Fruit fly (Drosophila melanogaster) Kc167 (cell line): ENCODE data around the gene SmydA-8.

Source experiments
- Myc ChIP-seq: fragments of >200 bp; optimal IDR thresholded peaks from 2 replicates; lab custom pipeline; 2017; ENCODE audit warnings: missing external identifiers
- Sin3A ChIP-seq: fragments of >200 bp; optimal IDR thresholded peaks from 2 replicates; lab custom pipeline; 2018; ENCODE audit warnings: missing external identifiers
- h ChIP-seq: fragments of >200 bp; optimal IDR thresholded peaks from 3 replicates; lab custom pipeline; 2018; ENCODE audit warnings: missing external identifiers
- insv ChIP-seq: fragments of >200 bp; optimal IDR thresholded peaks from 3 replicates; lab custom pipeline; 2018; ENCODE audit warnings: missing external identifiers
- psq ChIP-seq: fragments of >200 bp; optimal IDR thresholded peaks from 2 replicates; lab custom pipeline; 2017; ENCODE audit warnings: missing external identifiers
- ttk ChIP-seq: sonication (Bioruptor generic); optimal IDR thresholded peaks from 2 replicates; lab custom pipeline; 2017; ENCODE audit warnings: missing external identifiers

The SmydA-8 gene

dm6 chrX:2180750-2181261 lies 32.8 kb downstream of the SmydA-8 start, which contains the start of gene pn:
pn (plus strand) TSS chrX:2181211.
- TF ChIP-seq Sin3A (lab: Kevin White, UChicago) = no peak
- no peak for TF ChIP-seq Myc (lab: Kevin White, UChicago)
- TF ChIP-seq insv (lab: Kevin White, UChicago) = no peak
- TF ChIP-seq psq (lab: Kevin White, UChicago) = no peak
- TF ChIP-seq h (lab: Kevin White, UChicago) = no peak
- no peak for TF ChIP-seq ttk (lab: Kevin White, UChicago)

dm6 chrX:2178802-2179201 lies 34.8 kb downstream of the SmydA-8 start, which contains the start of gene Cyp4ae1:
Cyp4ae1 (plus strand) TSS chrX:2179007.
- no peak for TF ChIP-seq Sin3A (lab: Kevin White, UChicago)
- no peak for TF ChIP-seq insv (lab: Kevin White, UChicago)
- no peak for TF ChIP-seq h (lab: Kevin White, UChicago)
- no peak for TF ChIP-seq ttk (lab: Kevin White, UChicago)
- TF ChIP-seq Myc (lab: Kevin White, UChicago) = no peak
- no peak for TF ChIP-seq psq (lab: Kevin White, UChicago)

- TF ChIP-seq Sin3A (lab: Kevin White, UChicago) (no peak), psq (lab: Kevin White, UChicago) (no peak), ttk (lab: Kevin White, UChicago) (no peak), insv (lab: Kevin White, UChicago) (no peak), h (lab: Kevin White, UChicago) (no peak), Myc (lab: Kevin White, UChicago) (no peak)
These were observed 37.6 kb downstream of the SmydA-8 start, which contains the start of gene Cyp4d2 for dm6 chrX:2175956-2176469. Cyp4d2 (plus strand) TSS chrX:2176006.

- TF ChIP-seq ttk (lab: Kevin White, UChicago) (no peak), Myc (lab: Kevin White, UChicago) (no peak), Sin3A (lab: Kevin White, UChicago) (no peak), insv (lab: Kevin White, UChicago) (no peak), h (lab: Kevin White, UChicago) (no peak), psq (lab: Kevin White, UChicago) (no peak)
These were observed 38.3 kb downstream of the SmydA-8 start, which contains the start of gene Cyp4d14 for dm6 chrX:2175265-2175795. Cyp4d14 (minus strand) TSS chrX:2175315.

- TF ChIP-seq insv (lab: Kevin White, UChicago) = no peak
- TF ChIP-seq h (lab: Kevin White, UChicago) = no peak
These were observed 41.2 kb downstream of the SmydA-8 start, which contains the start of gene ND-B14.5A for dm6 chrX:2172420-2172827. ND-B14.5A (plus strand) TSS chrX:2172526.

dm6 chrX:2170424-2170823 lies 43.2 kb downstream of the SmydA-8 start:
- TF ChIP-seq psq (lab: Kevin White, UChicago) (no peak), h (lab: Kevin White, UChicago) (no peak), Sin3A (lab: Kevin White, UChicago) (no peak), ttk (lab: Kevin White, UChicago) (no peak)

- no peak for TF ChIP-seq h (lab: Kevin White, UChicago)
- no peak for TF ChIP-seq Myc (lab: Kevin White, UChicago)
- TF ChIP-seq psq (lab: Kevin White, UChicago) = no peak
- no peak for TF ChIP-seq insv (lab: Kevin White, UChicago)
- no peak for TF ChIP-seq ttk (lab: Kevin White, UChicago)
- no peak for TF ChIP-seq Sin3A (lab: Kevin White, UChicago)
These were observed 45.0 kb downstream of the SmydA-8 start for dm6 chrX:2168485-2169199.

- TF ChIP-seq h (lab: Kevin White, UChicago) (no peak), Myc (lab: Kevin White, UChicago) (no peak), insv (lab: Kevin White, UChicago) (no peak), Sin3A (lab: Kevin White, UChicago) (no peak), psq (lab: Kevin White, UChicago) (no peak), ttk (lab: Kevin White, UChicago) (no peak)
These were observed 47.5 kb downstream of the SmydA-8 start for dm6 chrX:2166129-2166528.

- TF ChIP-seq ttk (lab: Kevin White, UChicago) (no peak), Sin3A (lab: Kevin White, UChicago) (no peak), psq (lab: Kevin White, UChicago) (no peak), Myc (lab: Kevin White, UChicago) (no peak), h (lab: Kevin White, UChicago) (no peak), insv (lab: Kevin White, UChicago) (no peak)
These were observed 48.2 kb downstream of the SmydA-8 start for dm6 chrX:2165394-2165793.

- TF ChIP-seq Myc (lab: Kevin White, UChicago) = no peak
- no peak for TF ChIP-seq Sin3A (lab: Kevin White, UChicago)
- TF ChIP-seq psq (lab: Kevin White, UChicago) = no peak
- no peak for TF ChIP-seq insv (lab: Kevin White, UChicago)
- TF ChIP-seq h (lab: Kevin White, UChicago) = no peak
- no peak for TF ChIP-seq ttk (lab: Kevin White, UChicago)
These were observed 50.3 kb downstream of the SmydA-8 start for dm6 chrX:2163358-2163757.
